Fruit fly (Drosophila melanogaster) whole organism, prepupa: ENCODE measurements around the gene pod1.

ENCODE experiments used
- Blimp-1 ChIP-seq: fragments of 200-800 bp; sonication (Bioruptor generic); optimal IDR thresholded peaks from 3 replicates; lab custom pipeline; 2017; ENCODE audit warnings: missing biosample characterization, missing genetic modification characterization, mild to moderate bottlenecking, moderate library complexity, missing genetic modification reagents
- CG10669 ChIP-seq: fragments of 200-800 bp; sonication (Bioruptor generic); optimal IDR thresholded peaks from 3 replicates; lab custom pipeline; 2018; ENCODE audit warnings: missing biosample characterization, mild to moderate bottlenecking, missing genetic modification characterization, moderate library complexity
- CG11294 ChIP-seq: fragments of 200-800 bp; sonication (Bioruptor generic); IDR thresholded peaks from 2 replicates; pipeline ENCODE4 v1.3.6; 2022; ENCODE audit warnings: missing biosample characterization, missing genetic modification characterization
- CG11902 ChIP-seq: fragments of 200-800 bp; sonication (Bioruptor generic); optimal IDR thresholded peaks from 3 replicates; lab custom pipeline; 2016; ENCODE audit warnings: missing biosample characterization, missing genetic modification characterization
- CG15336 ChIP-seq: fragments of 200-800 bp; sonication (Bioruptor generic); IDR thresholded peaks from 2 replicates; pipeline ENCODE4 v1.3.6; 2022; ENCODE audit warnings: missing biosample characterization, missing genetic modification characterization
- CG1621 ChIP-seq: fragments of 200-800 bp; sonication (Bioruptor generic); optimal IDR thresholded peaks from 3 replicates; lab custom pipeline; 2018; ENCODE audit warnings: missing biosample characterization, mild to moderate bottlenecking, missing genetic modification characterization
- CG3032 ChIP-seq: fragments of 200-800 bp; optimal IDR thresholded peaks from 2 replicates; lab custom pipeline; 2019; ENCODE audit warnings: missing biosample characterization, mild to moderate bottlenecking, missing genetic modification characterization, moderate library complexity
- CG31627 ChIP-seq: fragments of 200-800 bp; sonication (Bioruptor generic); optimal IDR thresholded peaks from 3 replicates; lab custom pipeline; 2016; ENCODE audit warnings: missing biosample characterization, missing genetic modification characterization
- CG32006 ChIP-seq: fragments of 200-800 bp; sonication (Bioruptor generic); optimal IDR thresholded peaks from 3 replicates; lab custom pipeline; 2017; ENCODE audit warnings: missing biosample characterization, mild to moderate bottlenecking, missing genetic modification characterization
- CG4318 ChIP-seq: fragments of 200-800 bp; sonication (Bioruptor generic); optimal IDR thresholded peaks from 3 replicates; lab custom pipeline; 2017; ENCODE audit warnings: missing biosample characterization, mild to moderate bottlenecking, missing genetic modification characterization
- CG6163 ChIP-seq: fragments of 200-800 bp; sonication (Bioruptor generic); IDR thresholded peaks from 3 replicates; pipeline ENCODE4 v1.3.6; 2022; ENCODE audit warnings: missing biosample characterization, missing genetic modification characterization
- CG6276 ChIP-seq: fragments of 200-800 bp; sonication (Bioruptor generic); optimal IDR thresholded peaks from 2 replicates; lab custom pipeline; 2017; ENCODE audit warnings: missing biosample characterization, mild to moderate bottlenecking, missing genetic modification characterization
- CG6854 ChIP-seq: fragments of 200-800 bp; sonication (Bioruptor generic); optimal IDR thresholded peaks from 2 replicates; lab custom pipeline; 2017; ENCODE audit warnings: missing biosample characterization, mild to moderate bottlenecking, missing genetic modification characterization
- CG8319 ChIP-seq: fragments of 200-800 bp; sonication (Bioruptor generic); optimal IDR thresholded peaks from 3 replicates; lab custom pipeline; 2016; ENCODE audit warnings: missing biosample characterization, missing genetic modification characterization
- CG8632 ChIP-seq: fragments of 200-800 bp; sonication (Bioruptor generic); optimal IDR thresholded peaks from 3 replicates; lab custom pipeline; 2016; ENCODE audit warnings: missing biosample characterization, missing genetic modification characterization
- CG9139 ChIP-seq: fragments of 200-800 bp; sonication (Bioruptor generic); optimal IDR thresholded peaks from 3 replicates; lab custom pipeline; 2017; ENCODE audit warnings: missing biosample characterization, mild to moderate bottlenecking, missing genetic modification characterization
- Eip75B ChIP-seq: fragments of 200-800 bp; sonication (Bioruptor generic); optimal IDR thresholded peaks from 3 replicates; lab custom pipeline; 2016; ENCODE audit warnings: missing biosample characterization, missing genetic modification characterization
- Eip78C ChIP-seq: fragments of 200-800 bp; sonication (Bioruptor generic); peaks from one replicate; lab custom pipeline; 2016; ENCODE audit warnings: missing biosample characterization, missing genetic modification characterization
- Eip93F ChIP-seq: fragments of 200-800 bp; sonication (Bioruptor generic); optimal IDR thresholded peaks from 2 replicates; lab custom pipeline; 2016; ENCODE audit warnings: missing biosample characterization, mild to moderate bottlenecking, missing genetic modification characterization
- Ets96B ChIP-seq: fragments of 200-800 bp; optimal IDR thresholded peaks from 2 replicates; lab custom pipeline; 2019; ENCODE audit warnings: missing biosample characterization, mild to moderate bottlenecking, missing genetic modification characterization, moderate library complexity
- Gug ChIP-seq: fragments of 200-800 bp; sonication (Bioruptor generic); IDR thresholded peaks from 2 replicates; pipeline ENCODE4 v1.3.6; 2022; ENCODE audit warnings: missing biosample characterization, missing genetic modification characterization
- Hr38 ChIP-seq: sonication (Bioruptor generic); optimal IDR thresholded peaks from 2 replicates; lab custom pipeline; 2016; ENCODE audit warnings: missing biosample characterization, missing genetic modification characterization
- Sox102F ChIP-seq: fragments of 200-800 bp; sonication (Bioruptor generic); optimal IDR thresholded peaks from 2 replicates; lab custom pipeline; 2016; ENCODE audit warnings: missing biosample characterization, mild to moderate bottlenecking, missing genetic modification characterization
- Sox14 ChIP-seq: fragments of 200-800 bp; sonication (Bioruptor generic); optimal IDR thresholded peaks from 3 replicates; lab custom pipeline; 2016; ENCODE audit warnings: missing biosample characterization, missing genetic modification characterization
- Sox15 ChIP-seq: fragments of 200-800 bp; sonication (Bioruptor generic); optimal IDR thresholded peaks from 3 replicates; lab custom pipeline; 2016; ENCODE audit warnings: missing biosample characterization, missing genetic modification characterization
- achi ChIP-seq: fragments of 200-800 bp; sonication (Bioruptor generic); optimal IDR thresholded peaks from 3 replicates; lab custom pipeline; 2016; ENCODE audit warnings: missing biosample characterization, missing genetic modification characterization
- acj6 ChIP-seq: fragments of 200-800 bp; sonication (Bioruptor generic); optimal IDR thresholded peaks from 3 replicates; lab custom pipeline; 2016; ENCODE audit warnings: missing biosample characterization, missing genetic modification characterization
- dac ChIP-seq: fragments of 200-800 bp; sonication (Bioruptor generic); optimal IDR thresholded peaks from 2 replicates; lab custom pipeline; 2017; ENCODE audit warnings: missing biosample characterization, mild to moderate bottlenecking, missing genetic modification characterization
- eg ChIP-seq: fragments of 200-800 bp; sonication (Bioruptor generic); IDR thresholded peaks from 3 replicates; pipeline ENCODE4 v1.3.6; 2022; ENCODE audit warnings: missing biosample characterization, missing genetic modification characterization
- esn ChIP-seq: fragments of 200-800 bp; sonication (Bioruptor generic); optimal IDR thresholded peaks from 2 replicates; lab custom pipeline; 2016; ENCODE audit warnings: missing biosample characterization, mild to moderate bottlenecking, missing genetic modification characterization, moderate library complexity
- fd59A ChIP-seq: fragments of 200-800 bp; sonication (Bioruptor generic); optimal IDR thresholded peaks from 2 replicates; lab custom pipeline; 2017; ENCODE audit warnings: missing biosample characterization, mild to moderate bottlenecking, missing genetic modification characterization, missing genetic modification reagents
- fkh ChIP-seq: fragments of 200-800 bp; sonication (Bioruptor generic); optimal IDR thresholded peaks from 3 replicates; lab custom pipeline; 2017; ENCODE audit warnings: missing biosample characterization, mild to moderate bottlenecking, missing genetic modification characterization, moderate library complexity
- net ChIP-seq: fragments of 200-800 bp; sonication (Bioruptor generic); optimal IDR thresholded peaks from 3 replicates; lab custom pipeline; 2016; ENCODE audit warnings: missing biosample characterization, missing genetic modification characterization
- ss ChIP-seq, 2 experiments: fragments of 200-800 bp; sonication (Bioruptor generic); optimal IDR thresholded peaks; 2 replicates in 1 of 2; 3 replicates in 1 of 2; lab custom pipeline; 2017 to 2018; ENCODE audit warnings: mild to moderate bottlenecking in 2 of 2, missing biosample characterization in 2 of 2, missing genetic modification characterization in 2 of 2, moderate library complexity in 1 of 2
- svp ChIP-seq: fragments of 200-800 bp; sonication (Bioruptor generic); peaks from one replicate; lab custom pipeline; 2016; ENCODE audit warnings: missing biosample characterization, missing genetic modification characterization

The pod1 gene

DNA sequence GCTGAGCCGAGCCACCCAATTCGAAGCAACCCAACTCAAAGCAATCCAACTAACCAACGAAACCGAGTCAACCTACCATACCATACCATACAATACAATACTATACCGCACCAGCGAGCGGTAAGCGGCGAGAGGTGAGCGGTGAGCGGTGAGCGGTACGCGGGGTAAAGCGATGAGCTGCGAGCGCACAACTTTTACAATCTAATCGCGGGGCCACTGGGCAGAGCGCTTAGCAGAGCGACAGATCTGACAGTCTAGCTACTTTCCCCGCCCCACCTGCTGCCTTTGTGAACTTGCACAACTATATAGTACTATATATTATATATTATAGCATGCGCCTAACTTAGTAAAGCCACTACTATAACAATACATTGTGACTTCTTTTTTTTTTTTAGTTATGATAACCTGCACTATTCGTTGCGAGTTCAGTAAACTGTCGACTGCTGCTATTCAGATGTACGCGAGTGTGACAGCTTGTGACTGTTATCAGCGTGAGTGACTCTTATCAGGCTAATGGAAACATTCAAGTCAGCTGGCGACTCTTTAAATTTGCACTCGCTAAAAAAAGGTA, 2.7 kb upstream of the pod1 start (continued):
- TF ChIP-seq CG8319 (GFP tag; lab: Kevin White, UChicago) (no peak), CG11294 (GFP tag; lab: Robert Waterston, UW) (0 out of 2 replicates have a peak, but pooled peaks have one; percentile 10), eg (GFP tag; lab: Robert Waterston, UW) (0 out of 3 replicates have a peak, but pooled peaks have one; percentile 22), CG3032 (tag; lab: Kevin White, UChicago) (no peak), Eip75B (GFP tag; lab: Kevin White, UChicago) (no peak), CG8632 (no peak), svp (GFP tag; lab: Kevin White, UChicago) (peak; percentile 74), Hr38 (GFP tag; lab: Kevin White, UChicago) (no peak), Sox14 (no peak), fkh (peak; percentile 45), esn (GFP tag; lab: Kevin White, UChicago) (peak; percentile 27), Blimp-1 (GFP tag; lab: Kevin White, UChicago) (no peak)

DNA sequence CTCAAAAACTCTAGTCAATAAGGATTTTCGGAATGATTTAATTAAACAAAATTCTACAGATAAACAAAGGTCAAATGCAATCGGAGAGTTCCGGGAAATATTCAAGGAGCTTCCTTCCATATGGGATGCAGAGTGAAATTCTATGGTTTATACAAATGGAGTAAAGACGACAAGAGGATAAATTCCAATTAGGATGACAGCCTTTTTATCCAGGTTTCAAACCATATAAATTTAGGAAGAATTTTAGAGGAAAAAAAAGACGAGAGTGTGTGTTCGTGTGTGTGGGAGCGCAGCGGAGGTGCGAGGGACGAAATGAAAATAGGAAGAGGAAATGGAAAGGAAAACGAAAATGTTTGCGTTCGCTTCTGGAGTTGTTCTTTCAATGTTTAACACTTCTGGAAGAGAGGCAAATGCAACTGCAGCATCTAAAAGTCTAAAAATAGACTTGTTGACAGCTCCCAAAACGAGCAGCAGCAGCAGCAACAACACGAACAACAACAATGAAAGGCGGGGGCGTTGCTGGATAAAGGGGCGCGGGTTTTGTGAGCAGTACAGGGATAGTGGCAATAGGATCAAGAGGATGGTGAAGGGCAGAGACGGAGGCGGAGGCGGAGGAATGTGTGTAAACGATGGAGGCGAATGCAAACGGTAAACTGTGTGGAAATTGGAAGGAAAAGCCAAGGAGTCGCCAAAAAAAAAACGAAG, 956 bp upstream of the pod1 start:
- no peak for TF ChIP-seq Ets96B (tag; lab: Kevin White, UChicago)
- peak; percentile 39 for TF ChIP-seq Eip78C (GFP tag; lab: Kevin White, UChicago)

DNA sequence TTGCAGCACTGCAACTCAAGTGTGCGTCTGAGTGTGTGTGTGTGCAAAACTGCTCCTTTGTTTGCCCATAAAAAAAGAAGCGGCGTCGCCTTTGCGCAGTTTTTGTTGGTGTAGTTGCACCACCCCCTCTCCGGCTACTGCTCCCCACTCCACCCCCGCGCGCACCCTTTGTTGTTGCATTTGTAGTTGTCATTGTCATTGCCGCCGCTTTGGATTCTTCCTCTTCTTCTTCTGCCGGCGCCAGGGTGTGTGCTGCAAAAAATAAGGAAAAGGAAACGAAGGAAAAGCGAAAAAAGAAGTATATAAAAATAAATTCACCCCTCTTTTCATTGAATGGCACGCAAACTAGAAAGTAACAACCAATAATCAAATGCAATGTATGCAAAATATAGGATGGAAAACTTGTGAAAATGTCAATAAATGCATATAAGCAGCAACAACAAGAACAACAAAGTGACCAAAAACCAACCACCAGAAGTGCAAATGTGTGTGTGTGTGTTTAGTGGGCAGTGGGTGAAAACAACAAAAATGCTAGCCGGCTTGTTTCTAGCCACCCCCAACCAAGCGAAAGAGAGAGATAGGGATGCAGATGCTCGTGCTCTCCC, 498 bp downstream of the pod1 start:
- TF ChIP-seq acj6 (no peak), CG6854 (GFP tag; lab: Kevin White, UChicago) (no peak), CG6163 (peak; percentile 24; the same call in 1 of the 3 replicates), Eip93F (GFP tag; lab: Kevin White, UChicago) (no peak), Eip78C (GFP tag; lab: Kevin White, UChicago) (no peak), fd59A (GFP tag; lab: Kevin White, UChicago) (no peak), net (GFP tag; lab: Kevin White, UChicago) (no peak), esn (GFP tag; lab: Kevin White, UChicago) (no peak), ss (GFP tag; optimal IDR thresholded peaks at IDR 0.05; lab: Kevin White, UChicago) (peak; percentile 36 to 44), CG15336 (GFP tag; lab: Robert Waterston, UW) (no peak), dac (no peak), Gug (GFP tag; lab: Robert Waterston, UW) (no peak), CG6276 (GFP tag; lab: Kevin White, UChicago) (no peak), CG4318 (GFP tag; lab: Kevin White, UChicago) (no peak), Sox15 (GFP tag; lab: Kevin White, UChicago) (no peak), CG8319 (GFP tag; lab: Kevin White, UChicago) (no peak), Sox14 (peak; percentile 83), achi (GFP tag; lab: Kevin White, UChicago) (no peak), CG11902 (GFP tag; lab: Kevin White, UChicago) (no peak), Ets96B (tag; lab: Kevin White, UChicago) (no peak), Blimp-1 (GFP tag; lab: Kevin White, UChicago) (no peak), CG1621 (tag; lab: Kevin White, UChicago) (no peak), CG10669 (GFP tag; lab: Kevin White, UChicago) (peak; percentile 5), CG9139 (GFP tag; lab: Kevin White, UChicago) (peak; percentile 41), CG31627 (GFP tag; lab: Kevin White, UChicago) (no peak), CG32006 (no peak), Sox102F (GFP tag; lab: Kevin White, UChicago) (no peak)
